Fruit fly (Drosophila melanogaster): Measurements from ENCODE around the gene CG5793.

Gene CG5793

dm6 chr3R:21152856-21153278, 25.5 kb downstream of the CG5793 start:
- no peak for TF ChIP-seq usp (GFP tag; optimal IDR thresholded peaks at IDR 0.05)

DNA sequence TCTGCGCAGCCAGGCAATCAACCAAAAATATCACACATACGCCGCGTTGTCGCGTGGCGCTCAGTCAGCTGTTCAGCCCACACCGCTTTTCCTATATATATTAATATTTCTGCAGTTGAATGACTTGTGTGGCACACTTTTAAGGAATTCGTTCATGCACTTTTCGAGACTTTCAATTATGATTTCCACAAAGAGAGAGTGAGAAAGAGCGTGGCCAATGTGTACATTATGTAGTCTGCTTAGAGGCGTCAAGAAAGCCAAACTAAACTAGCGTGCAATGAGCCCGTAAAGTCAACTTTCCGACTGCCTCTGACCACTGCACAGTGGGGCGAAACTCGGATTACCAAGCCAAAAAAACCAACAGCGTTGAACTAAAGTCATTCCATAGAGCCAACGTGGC, 26.8 kb downstream of the CG5793 start:
- TF ChIP-seq CG8478 (optimal IDR thresholded peaks at IDR 0.05) (no peak), pan (optimal IDR thresholded peaks at IDR 0.05) (no peak), psq (optimal IDR thresholded peaks at IDR 0.05) (no peak), usp (GFP tag; optimal IDR thresholded peaks at IDR 0.05) (no peak), Dll (optimal IDR thresholded peaks at IDR 0.05) (no peak), EcR (GFP tag; optimal IDR thresholded peaks at IDR 0.05) (no peak)

DNA sequence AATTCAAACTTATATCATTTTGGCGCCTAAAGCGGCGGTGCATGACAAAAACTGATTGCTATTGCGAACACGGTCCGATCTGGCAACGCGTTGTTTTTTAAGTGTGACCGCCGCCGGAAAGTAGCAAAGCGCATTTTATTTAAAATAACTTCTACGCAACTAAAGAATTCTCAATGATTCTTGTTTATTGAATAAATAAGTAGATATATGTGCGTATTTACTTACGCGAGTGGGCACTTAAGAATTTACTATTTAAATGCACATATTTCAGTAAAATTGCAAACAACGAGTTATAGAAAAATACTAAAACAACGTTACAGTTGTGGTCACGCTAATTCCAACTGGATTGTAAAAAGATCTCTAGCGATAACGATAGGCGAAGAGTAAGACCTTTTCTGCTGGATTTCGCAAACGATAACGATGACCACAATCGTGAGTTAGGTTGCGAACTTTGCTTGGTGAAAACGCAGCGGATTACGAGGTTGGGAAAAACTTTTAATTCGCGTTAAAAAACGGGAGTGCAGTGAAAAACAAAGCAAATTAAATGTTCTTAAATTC, 28.6 kb downstream of the CG5793 start:
- no peak for TF ChIP-seq Dll (optimal IDR thresholded peaks at IDR 0.05)

- no peak for TF ChIP-seq psq (optimal IDR thresholded peaks at IDR 0.05)
- TF ChIP-seq EcR (GFP tag; optimal IDR thresholded peaks at IDR 0.05), result no peak
- TF ChIP-seq usp (GFP tag; optimal IDR thresholded peaks at IDR 0.05), result no peak
- no peak for TF ChIP-seq Dll (optimal IDR thresholded peaks at IDR 0.05)
- TF ChIP-seq pan (optimal IDR thresholded peaks at IDR 0.05), result no peak
- no peak for TF ChIP-seq CG8478 (optimal IDR thresholded peaks at IDR 0.05)
Observed at dm6 chr3R:21156572-21157480, 29.5 kb downstream of the CG5793 start.

DNA sequence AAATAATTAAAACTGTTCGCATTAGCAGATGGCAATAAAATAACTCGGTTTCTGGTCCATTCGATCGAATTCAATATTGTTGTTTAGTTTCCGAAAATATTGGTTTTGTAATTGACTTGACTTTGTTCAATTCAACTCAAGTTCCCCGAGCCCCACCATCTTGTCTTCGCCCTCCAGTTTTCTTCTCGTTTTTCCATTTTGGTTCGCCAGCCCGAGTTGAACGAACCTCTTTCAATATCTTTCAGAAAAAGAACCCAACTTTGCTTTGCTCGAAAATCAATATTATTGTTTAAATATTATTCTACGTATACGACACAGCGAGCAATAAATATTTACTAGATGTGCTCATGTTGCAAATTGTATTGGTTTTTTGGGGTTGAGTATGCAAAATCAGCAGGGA, 31.3 kb downstream of the CG5793 start:
- TF ChIP-seq pan (optimal IDR thresholded peaks at IDR 0.05), result no peak
- no peak for TF ChIP-seq psq (optimal IDR thresholded peaks at IDR 0.05)
- no peak for TF ChIP-seq CG8478 (optimal IDR thresholded peaks at IDR 0.05)
- TF ChIP-seq usp (GFP tag; optimal IDR thresholded peaks at IDR 0.05), result no peak
- no peak for TF ChIP-seq Dll (optimal IDR thresholded peaks at IDR 0.05)
- TF ChIP-seq EcR (GFP tag; optimal IDR thresholded peaks at IDR 0.05), result no peak

dm6 chr3R:21161042-21161532, 33.7 kb downstream of the CG5793 start, which contains the start of gene cDIP:
Gene cDIP, minus strand, starts transcription at chr3R:21161092.
- TF ChIP-seq EcR (GFP tag; optimal IDR thresholded peaks at IDR 0.05) (no peak), usp (GFP tag; optimal IDR thresholded peaks at IDR 0.05) (no peak), pan (optimal IDR thresholded peaks at IDR 0.05) (no peak), psq (optimal IDR thresholded peaks at IDR 0.05) (no peak), Dll (optimal IDR thresholded peaks at IDR 0.05) (no peak), CG8478 (optimal IDR thresholded peaks at IDR 0.05) (no peak)

DNA sequence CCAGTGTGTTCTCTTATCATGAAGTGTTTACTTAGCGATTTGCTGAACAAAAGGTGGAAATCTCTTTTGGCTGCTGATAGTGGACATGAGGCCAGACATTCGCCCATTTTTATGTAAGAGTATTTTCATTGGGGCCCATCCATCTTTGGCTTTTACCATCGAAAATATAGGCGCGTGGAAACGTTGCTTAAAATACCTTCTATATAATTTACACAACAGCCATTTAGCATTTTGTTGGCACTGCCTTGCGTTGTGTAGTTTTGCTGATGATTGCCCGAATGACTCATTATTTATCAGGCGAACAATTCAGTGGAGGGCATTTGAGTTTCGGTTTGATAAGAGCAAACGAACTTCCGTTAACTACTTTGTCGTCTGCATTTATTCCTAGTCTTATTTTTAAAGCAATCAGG, 34.3 kb downstream of the CG5793 start:
- TF ChIP-seq EcR (GFP tag; optimal IDR thresholded peaks at IDR 0.05) (no peak), Dll (optimal IDR thresholded peaks at IDR 0.05) (no peak), usp (GFP tag; optimal IDR thresholded peaks at IDR 0.05) (no peak), psq (optimal IDR thresholded peaks at IDR 0.05) (no peak), CG8478 (optimal IDR thresholded peaks at IDR 0.05) (no peak), pan (optimal IDR thresholded peaks at IDR 0.05) (no peak)

DNA sequence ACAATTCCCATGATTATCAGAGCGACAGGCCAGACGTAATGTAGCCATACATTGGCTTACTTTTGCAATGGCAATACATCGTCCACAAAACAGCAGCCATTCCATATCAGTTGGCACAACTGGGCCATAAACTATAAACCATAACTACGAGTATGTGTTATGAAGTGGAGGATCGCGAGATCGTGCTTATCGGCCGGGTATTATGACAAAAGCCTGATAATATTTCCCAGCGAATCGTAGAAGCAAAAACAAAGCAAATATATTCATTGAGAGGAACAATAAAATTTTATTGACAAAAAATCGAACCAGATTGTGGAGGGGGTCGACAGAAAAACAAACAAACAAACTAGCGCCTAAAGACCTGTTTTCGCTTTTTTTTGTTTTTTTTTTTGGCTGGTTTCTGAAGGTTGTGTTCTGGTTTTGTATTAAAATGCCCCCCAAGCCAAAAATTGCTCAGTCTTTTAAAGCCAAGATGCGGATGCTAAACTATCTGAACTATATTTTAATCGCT, 36.0 kb downstream of the CG5793 start, which contains the start of gene CG5810:
CG5810 (plus strand) TSS at position 461 of the 511 bp plus-strand sequence.
- TF ChIP-seq CG8478 (optimal IDR thresholded peaks at IDR 0.05) (no peak), psq (optimal IDR thresholded peaks at IDR 0.05) (no peak), usp (GFP tag; optimal IDR thresholded peaks at IDR 0.05) (no peak), Dll (optimal IDR thresholded peaks at IDR 0.05) (no peak)

dm6 chr3R:21168105-21168504, 40.7 kb downstream of the CG5793 start, which contains the start of gene Snmp1:
Gene Snmp1, minus strand, starts transcription at chr3R:21168205.
- TF ChIP-seq pan (optimal IDR thresholded peaks at IDR 0.05) (no peak), EcR (GFP tag; optimal IDR thresholded peaks at IDR 0.05) (no peak), psq (optimal IDR thresholded peaks at IDR 0.05) (no peak), usp (GFP tag; optimal IDR thresholded peaks at IDR 0.05) (no peak), Dll (optimal IDR thresholded peaks at IDR 0.05) (no peak), CG8478 (optimal IDR thresholded peaks at IDR 0.05) (no peak)

DNA sequence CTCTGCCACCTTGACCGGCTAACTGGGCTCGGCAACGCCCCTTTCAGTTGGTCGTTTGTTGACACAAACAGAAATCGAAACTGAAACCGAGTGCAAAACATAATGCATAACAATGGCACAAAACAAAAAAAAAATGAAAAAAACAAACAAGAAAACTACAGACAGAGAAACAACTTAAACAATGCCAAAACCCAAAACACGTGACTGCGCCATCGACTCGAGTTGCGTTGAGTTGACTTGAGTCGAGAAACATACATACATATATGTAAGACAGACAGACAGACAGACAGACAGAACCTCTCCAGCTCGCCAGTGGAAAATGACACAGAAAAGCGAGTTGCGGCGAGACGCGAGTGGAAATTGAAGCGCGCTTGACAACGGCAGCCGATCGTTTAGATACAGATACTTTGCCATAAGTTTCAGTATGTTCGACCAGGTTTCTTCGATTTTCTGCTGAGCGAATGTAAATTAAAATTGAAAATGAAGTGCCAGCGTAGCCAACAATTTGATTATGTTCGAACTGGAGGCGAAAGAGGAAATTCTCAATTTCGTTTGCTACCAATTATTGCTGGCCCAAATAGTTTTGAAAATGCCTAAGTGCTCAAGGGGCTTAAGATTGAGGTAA, 42.3 kb downstream of the CG5793 start:
- no peak for TF ChIP-seq usp (GFP tag; optimal IDR thresholded peaks at IDR 0.05)
- no peak for TF ChIP-seq EcR (GFP tag; optimal IDR thresholded peaks at IDR 0.05)
- TF ChIP-seq pan (optimal IDR thresholded peaks at IDR 0.05), result no peak
- TF ChIP-seq CG8478 (optimal IDR thresholded peaks at IDR 0.05), result no peak
- no peak for TF ChIP-seq Dll (optimal IDR thresholded peaks at IDR 0.05)
- no peak for TF ChIP-seq psq (optimal IDR thresholded peaks at IDR 0.05)

DNA sequence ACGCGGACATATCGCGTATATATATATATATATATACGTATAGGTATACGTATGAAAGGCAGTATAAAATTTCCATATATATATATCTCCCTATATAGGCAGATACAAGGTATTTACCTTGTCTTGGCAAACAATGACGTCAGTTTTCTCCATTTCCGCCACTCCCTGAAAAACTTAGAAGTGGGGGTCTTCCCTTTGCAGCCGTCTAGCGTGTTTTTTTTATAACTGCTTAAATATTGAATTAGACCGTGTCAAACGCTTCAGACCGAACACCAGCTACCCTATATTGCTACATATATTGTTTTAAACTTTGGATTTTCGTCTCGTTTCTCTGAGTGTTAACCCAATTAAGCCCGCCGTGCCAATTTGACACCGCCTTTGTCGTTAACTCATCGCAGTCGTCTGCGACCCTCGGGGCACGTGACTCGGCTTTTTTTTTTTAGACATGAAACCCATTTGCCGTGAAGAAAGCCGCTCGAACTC, 49.3 kb downstream of the CG5793 start:
- no peak for TF ChIP-seq pan (optimal IDR thresholded peaks at IDR 0.05)

All from whole organism.